Worm (Caenorhabditis elegans): ENCODE measurements around the gene T27D12.6.
A peak's percentile ranks its signal among the peaks of the same experiment; 100 is the strongest.

Gene T27D12.6

ce11 chrII:11874674-11875198 lies 39.4 kb downstream of the T27D12.6 start, which contains the start of the genes npp-3 and top-2 (continued):
- peak; percentile 98 for TF ChIP-seq lin-54 (GFP tag; optimal IDR thresholded peaks at IDR 0.05)
- TF ChIP-seq B0336.3 (GFP tag; IDR thresholded peaks at IDR 0.05), result peak; percentile 96
- TF ChIP-seq B0261.1 (tag; optimal IDR thresholded peaks at IDR 0.05), result no peak
- peak; percentile 99 for TF ChIP-seq dpl-1 (GFP tag; optimal IDR thresholded peaks at IDR 0.05)
- peak; percentile 11; the same call in 1 of the 2 replicates for TF ChIP-seq lin-26 (GFP tag; IDR thresholded peaks at IDR 0.05)
- TF ChIP-seq zfh-2 (GFP tag; conservative IDR thresholded peaks at IDR 0.05), result peak; percentile 79
- TF ChIP-seq F39B2.1 (GFP tag; IDR thresholded peaks at IDR 0.05), result peak; percentile 59; the same call in 1 of the 2 replicates
- TF ChIP-seq T07F8.4 (tag; optimal IDR thresholded peaks at IDR 0.05), result no peak
- TF ChIP-seq B0019.2 (GFP tag; conservative IDR thresholded peaks at IDR 0.05), result peak; percentile 94
- no peak for TF ChIP-seq akir-1 (GFP tag; optimal IDR thresholded peaks at IDR 0.05)
- TF ChIP-seq C17E4.6 (GFP tag; IDR thresholded peaks at IDR 0.05), result peak; percentile 97
- peak; percentile 55 for TF ChIP-seq snpc-4 (GFP tag; optimal IDR thresholded peaks at IDR 0.05)
- peak; percentile 52 to 87 (median 81) for TF ChIP-seq snpc-4 (tag; optimal IDR thresholded peaks at IDR 0.05)
- peak; percentile 96 for TF ChIP-seq D2030.7 (GFP tag; IDR thresholded peaks at IDR 0.05)
- peak; percentile 88 for TF ChIP-seq ceh-100 (GFP tag; IDR thresholded peaks at IDR 0.05)
- peak; percentile 70 for TF ChIP-seq C06A6.2 (GFP tag; conservative IDR thresholded peaks at IDR 0.05)
- no peak for TF ChIP-seq nhr-120 (GFP tag; IDR thresholded peaks at IDR 0.05)
- no peak for TF ChIP-seq ama-1 (optimal IDR thresholded peaks at IDR 0.05)
- TF ChIP-seq ama-1 (GFP tag; optimal IDR thresholded peaks at IDR 0.05), result no peak
- TF ChIP-seq nfyb-1 (GFP tag; IDR thresholded peaks at IDR 0.05), result peak; percentile 97
- TF ChIP-seq F55B11.4 (tag; optimal IDR thresholded peaks at IDR 0.05; ENCODE audit: borderline replicate concordance, insufficient read depth), result no peak
- peak; percentile 86 for TF ChIP-seq attf-6 (GFP tag; IDR thresholded peaks at IDR 0.05)
- TF ChIP-seq F33H1.4 (GFP tag; IDR thresholded peaks at IDR 0.05), result peak; percentile 99
- TF ChIP-seq sptf-2 (GFP tag; optimal IDR thresholded peaks at IDR 0.05), result no peak
- no peak for TF ChIP-seq lin-40 (tag; optimal IDR thresholded peaks at IDR 0.05)
- TF ChIP-seq mxl-1 (tag; optimal IDR thresholded peaks at IDR 0.05), result no peak
- peak; percentile 93 for TF ChIP-seq unc-130 (GFP tag; optimal IDR thresholded peaks at IDR 0.05)
- TF ChIP-seq efl-1 (GFP tag; optimal IDR thresholded peaks at IDR 0.05), result peak; percentile 98
- TF ChIP-seq madf-3 (GFP tag; IDR thresholded peaks at IDR 0.05), result peak; percentile 96
- no peak for TF ChIP-seq F52B5.7 (tag; optimal IDR thresholded peaks at IDR 0.05)
- TF ChIP-seq K12H6.12 (tag; optimal IDR thresholded peaks at IDR 0.05), result peak; percentile 84
- no peak for TF ChIP-seq fkh-3 (tag; optimal IDR thresholded peaks at IDR 0.05)
- peak; percentile 30 for TF ChIP-seq die-1 (tag; optimal IDR thresholded peaks at IDR 0.05)
- TF ChIP-seq dox-1 (GFP tag; IDR thresholded peaks at IDR 0.05), result peak; percentile 96
- TF ChIP-seq snpc-1.3 (tag; optimal IDR thresholded peaks at IDR 0.05; ENCODE audit: insufficient read depth), result peak; percentile 88
- no peak for TF ChIP-seq ets-4 (GFP tag; optimal IDR thresholded peaks at IDR 0.05)
- TF ChIP-seq T26A5.8 (tag; optimal IDR thresholded peaks at IDR 0.05), result no peak
- peak; percentile 95 for TF ChIP-seq athp-1 (tag; optimal IDR thresholded peaks at IDR 0.05)
- 0 out of 2 replicates have a peak, but pooled peaks have one; percentile 11 for TF ChIP-seq ztf-25 (GFP tag; IDR thresholded peaks at IDR 0.05)
- 0 out of 2 replicates have a peak, but pooled peaks have one; percentile 36 for TF ChIP-seq egrh-3 (GFP tag; IDR thresholded peaks at IDR 0.05)
- TF ChIP-seq lsl-1 (GFP tag; optimal IDR thresholded peaks at IDR 0.05), result peak; percentile 99
- TF ChIP-seq Y95B8A.8 (GFP tag; IDR thresholded peaks at IDR 0.05), result peak; percentile 90
- no peak for TF ChIP-seq bed-1 (GFP tag; IDR thresholded peaks at IDR 0.05)
- peak; percentile 85 for TF ChIP-seq ztf-28 (GFP tag; IDR thresholded peaks at IDR 0.05)
- TF ChIP-seq Y56A3A.18 (GFP tag; IDR thresholded peaks at IDR 0.05), result 0 out of 2 replicates have a peak, but pooled peaks have one; percentile 37
- no peak for TF ChIP-seq mel-28 (tag; optimal IDR thresholded peaks at IDR 0.05; ENCODE audit: borderline replicate concordance)
- no peak for TF ChIP-seq ceh-79 (tag; optimal IDR thresholded peaks at IDR 0.05)
- peak; percentile 91 for TF ChIP-seq F49E8.2 (tag; optimal IDR thresholded peaks at IDR 0.05; ENCODE audit: insufficient read depth)
- peak; percentile 7 for TF ChIP-seq nhr-80 (tag; optimal IDR thresholded peaks at IDR 0.05)
